Fruit fly (Drosophila melanogaster): ENCODE data around the gene tefu.
A peak's percentile ranks its signal among the peaks of the same experiment; 100 is the strongest.

Gene tefu

DNA sequence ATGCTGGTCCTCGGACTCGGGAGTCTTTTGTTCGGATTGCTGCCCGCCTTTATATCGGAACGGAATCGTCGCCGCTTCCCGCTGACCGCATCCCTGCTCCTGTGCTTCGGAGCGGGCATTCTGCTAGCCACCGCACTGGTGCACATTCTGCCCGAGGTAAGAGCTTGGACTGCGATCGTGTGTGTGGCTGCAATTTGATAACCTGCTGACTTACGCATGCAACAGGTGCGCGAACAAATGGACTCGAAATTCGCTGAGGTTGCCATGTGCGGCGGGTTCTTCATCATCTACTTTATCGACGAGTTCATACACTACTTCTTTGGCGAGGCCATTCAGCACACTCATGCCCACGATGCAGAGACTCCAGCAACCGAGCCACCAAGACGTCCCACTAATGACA is 26.8 kb upstream of the tefu start:
- no peak for TF ChIP-seq luna (GFP tag; optimal IDR thresholded peaks at IDR 0.05)
- no peak for TF ChIP-seq pita (GFP tag; optimal IDR thresholded peaks at IDR 0.05)
- peak; percentile 71 for TF ChIP-seq kah (GFP tag; optimal IDR thresholded peaks at IDR 0.05)
- 0 out of 3 replicates have a peak, but pooled peaks have one; percentile 27 for TF ChIP-seq CG34224 (GFP tag; IDR thresholded peaks at IDR 0.05; ENCODE audit: partially characterized antibody)
- TF ChIP-seq Bteb2 (GFP tag; optimal IDR thresholded peaks at IDR 0.05) = no peak
- no peak for TF ChIP-seq shn (GFP tag; optimal IDR thresholded peaks at IDR 0.05)
- no peak for TF ChIP-seq CG17829 (tag; optimal IDR thresholded peaks at IDR 0.05)
- TF ChIP-seq HLH4C (GFP tag; IDR thresholded peaks at IDR 0.05; ENCODE audit: partially characterized antibody) = no peak
- TF ChIP-seq ssp (GFP tag; IDR thresholded peaks at IDR 0.05) = no peak

DNA sequence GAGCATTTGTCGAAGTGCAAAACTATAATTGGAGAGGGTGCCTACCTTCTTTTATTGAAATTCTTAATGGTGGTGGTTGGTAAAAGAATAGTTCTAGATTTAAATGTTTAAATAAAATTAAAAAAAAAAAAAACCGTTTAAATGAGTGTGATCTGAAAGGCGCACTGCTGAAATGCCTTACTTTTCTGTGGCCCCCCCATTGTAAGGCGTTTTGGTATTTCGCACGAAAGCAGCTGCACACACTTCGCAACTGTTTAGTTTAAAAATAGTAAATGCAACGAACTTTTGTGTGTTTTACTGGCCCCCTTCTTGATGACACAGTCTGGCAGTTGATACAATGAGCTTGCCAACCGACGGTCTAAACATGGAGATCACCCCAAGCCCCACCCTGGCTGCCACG is 26.4 kb upstream of the tefu start, which contains the start of the genes CG14864 and Zip88E:
CG14864 (minus strand) TSS at position 113 of the 400 bp plus-strand sequence.
Zip88E (plus strand) TSS at position 237 of the 400 bp plus-strand sequence.
- TF ChIP-seq Pdp1 (GFP tag; optimal IDR thresholded peaks at IDR 0.05) (peak in 1 of 2 experiments; percentile 15), CG1832 (GFP tag; optimal IDR thresholded peaks at IDR 0.05) (no peak), Abd-B (GFP tag; optimal IDR thresholded peaks at IDR 0.05) (no peak), cas (GFP tag; IDR thresholded peaks at IDR 0.05) (no peak), CG3995 (GFP tag; optimal IDR thresholded peaks at IDR 0.05) (no peak), CG14710 (tag; optimal IDR thresholded peaks at IDR 0.05) (peak; percentile 23), Kr (GFP tag; optimal IDR thresholded peaks at IDR 0.05) (no peak), CG6765 (GFP tag; optimal IDR thresholded peaks at IDR 0.05) (no peak), CG17568 (GFP tag; optimal IDR thresholded peaks at IDR 0.05) (no peak), CG18476 (GFP tag; optimal IDR thresholded peaks at IDR 0.05) (no peak), lbe (GFP tag; optimal IDR thresholded peaks at IDR 0.05) (no peak), CG14050 (GFP tag; IDR thresholded peaks at IDR 0.05) (no peak), z (GFP tag; IDR thresholded peaks at IDR 0.05) (no peak), wor (GFP tag; IDR thresholded peaks at IDR 0.05) (no peak), CG10462 (GFP tag; optimal IDR thresholded peaks at IDR 0.05) (no peak), CG3281 (GFP tag; optimal IDR thresholded peaks at IDR 0.05) (no peak), vvl (GFP tag; IDR thresholded peaks at IDR 0.05) (0 out of 2 replicates have a peak, but pooled peaks have one; percentile 10), CG34224 (GFP tag; IDR thresholded peaks at IDR 0.05; ENCODE audit: partially characterized antibody) (no peak), Xrp1 (GFP tag; IDR thresholded peaks at IDR 0.05) (no peak), seq (GFP tag; IDR thresholded peaks at IDR 0.05) (no peak), unc-4 (GFP tag; IDR thresholded peaks at IDR 0.05; ENCODE audit: partially characterized antibody) (no peak), CG17612 (GFP tag; IDR thresholded peaks at IDR 0.05) (no peak), crp (GFP tag; optimal IDR thresholded peaks at IDR 0.05) (peak in 1 of 2 experiments; percentile 8), CG1647 (GFP tag; optimal IDR thresholded peaks at IDR 0.05) (no peak), Elba2 (GFP tag; optimal IDR thresholded peaks at IDR 0.05) (no peak), emc (GFP tag; optimal IDR thresholded peaks at IDR 0.05) (no peak), CG1024 (GFP tag; IDR thresholded peaks at IDR 0.05) (no peak), CG4730 (GFP tag; IDR thresholded peaks at IDR 0.05) (no peak), eyg (GFP tag; optimal IDR thresholded peaks at IDR 0.05) (no peak), org-1 (GFP tag; optimal IDR thresholded peaks at IDR 0.05) (no peak), dmrt11E (tag; optimal IDR thresholded peaks at IDR 0.05) (no peak), CG15479 (GFP tag; optimal IDR thresholded peaks at IDR 0.05) (no peak), pan (optimal IDR thresholded peaks at IDR 0.05) (no peak), pan (GFP tag; optimal IDR thresholded peaks at IDR 0.05 in 1 of 2, IDR thresholded peaks at IDR 0.05 in 1 of 2) (no peak), Bteb2 (GFP tag; optimal IDR thresholded peaks at IDR 0.05) (no peak), jumu (GFP tag; optimal IDR thresholded peaks at IDR 0.05) (no peak), run (tag; optimal IDR thresholded peaks at IDR 0.05) (no peak), Ada2b (GFP tag; IDR thresholded peaks at IDR 0.05) (no peak), CG2116 (GFP tag; optimal IDR thresholded peaks at IDR 0.05) (peak; percentile 71), Ets97D (GFP tag; optimal IDR thresholded peaks at IDR 0.05) (no peak), Dfd (GFP tag; optimal IDR thresholded peaks at IDR 0.05) (no peak), CG11085 (GFP tag; IDR thresholded peaks at IDR 0.05) (no peak), CG6683 (GFP tag; optimal IDR thresholded peaks at IDR 0.05) (no peak)

Data from whole organism, embryonic.